Worm (Caenorhabditis elegans) whole organism, late embryonic: ENCODE data around the gene T20G5.9.

Experiments
- F13H6.1 ChIP-seq: sonication (generic microtip); optimal IDR thresholded peaks from 2 replicates; lab custom pipeline; 2016; ENCODE audit warnings: missing genetic modification characterization, missing compliant biosample characterization
- ama-1 ChIP-seq: fragments of 150-350 bp; optimal IDR thresholded peaks from 2 replicates; lab custom pipeline; 2014
- ceh-19 ChIP-seq: fragments of 200-800 bp; sonication (Bioruptor generic); optimal IDR thresholded peaks from 2 replicates; lab custom pipeline; 2018; ENCODE audit warnings: mild to moderate bottlenecking, missing genetic modification characterization, missing compliant biosample characterization
- ceh-2 ChIP-seq: sonication (generic microtip); optimal IDR thresholded peaks from 2 replicates; lab custom pipeline; 2016; ENCODE audit warnings: missing genotype, missing genetic modification characterization, missing compliant biosample characterization
- dve-1 ChIP-seq: sonication (generic microtip); optimal IDR thresholded peaks from 2 replicates; lab custom pipeline; 2017; ENCODE audit warnings: antibody characterized with exemption, mild to moderate bottlenecking, missing genetic modification characterization, missing compliant biosample characterization
- fax-1 ChIP-seq: sonication (generic microtip); optimal IDR thresholded peaks from 2 replicates; lab custom pipeline; 2016; ENCODE audit warnings: missing genotype, missing genetic modification characterization, missing compliant biosample characterization
- pqm-1 ChIP-seq: sonication (generic microtip); optimal IDR thresholded peaks from 2 replicates; lab custom pipeline; 2016; ENCODE audit warnings: missing genetic modification characterization, missing compliant biosample characterization

DNA sequence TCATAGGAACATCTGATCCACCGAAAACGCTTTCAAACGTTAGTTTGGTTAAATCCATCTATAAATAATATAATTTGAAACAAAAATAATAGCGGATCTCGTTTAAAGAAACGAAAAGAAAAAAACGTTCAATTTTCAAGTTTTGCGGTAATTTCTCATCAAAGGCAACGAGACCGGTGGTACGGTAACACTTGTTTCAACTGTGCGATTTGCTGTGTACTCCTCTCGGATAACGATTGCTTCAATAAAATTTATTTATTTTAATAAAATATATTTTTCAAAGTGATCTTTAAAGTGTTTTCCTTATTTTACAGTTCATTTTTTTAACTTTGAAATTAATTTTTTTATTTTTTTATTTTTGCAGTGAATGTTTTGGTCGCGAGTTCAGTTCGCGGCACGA lies 8.9 kb downstream of the T20G5.9 start, which contains the start of the genes rde-4 and cox-14:
- no peak for TF ChIP-seq ama-1 (lab: Kevin White, UChicago)
- TF ChIP-seq ceh-2 (tag; lab: Kevin White, UChicago), result no peak
- TF ChIP-seq fax-1 (tag; lab: Kevin White, UChicago), result no peak
- no peak for TF ChIP-seq F13H6.1 (tag; lab: Kevin White, UChicago)
- TF ChIP-seq ceh-19 (GFP tag; lab: Kevin White, UChicago), result no peak
- no peak for TF ChIP-seq pqm-1 (tag; lab: Kevin White, UChicago)
- TF ChIP-seq dve-1 (tag; lab: Kevin White, UChicago), result no peak
